Worm (Caenorhabditis elegans) whole organism, L2 larva: Measurements from ENCODE around the gene C16D9.3.
A peak's percentile ranks its signal among the peaks of the same experiment; 100 is the strongest.

ENCODE experiments used
- C34F6.9 ChIP-seq: fragments of 150-350 bp; optimal IDR thresholded peaks from 2 replicates; lab custom pipeline; 2014; ENCODE audit warnings: missing biosample characterization, missing genetic modification characterization
- F13H6.1 ChIP-seq: sonication (generic microtip); optimal IDR thresholded peaks from 2 replicates; lab custom pipeline; 2016; ENCODE audit warnings: missing genetic modification characterization, missing compliant biosample characterization
- Y55F3AM.14 ChIP-seq: fragments of 200-800 bp; sonication (Bioruptor generic); optimal IDR thresholded peaks from 2 replicates; lab custom pipeline; 2018; ENCODE audit warnings: mild to moderate bottlenecking, missing genetic modification characterization, missing compliant biosample characterization
- ZK546.5 ChIP-seq: sonication (generic microtip); optimal IDR thresholded peaks from 2 replicates; lab custom pipeline; 2017; ENCODE audit warnings: missing biosample characterization, missing genetic modification characterization
- alr-1 ChIP-seq: fragments of 150-350 bp; optimal IDR thresholded peaks from 2 replicates; lab custom pipeline; 2014; ENCODE audit warnings: missing biosample characterization, missing genetic modification characterization
- blmp-1 ChIP-seq: sonication (generic microtip); optimal IDR thresholded peaks from 2 replicates; lab custom pipeline; 2017; ENCODE audit warnings: missing genetic modification characterization, mild to moderate bottlenecking, missing compliant biosample characterization, antibody characterized with exemption, moderate library complexity; ENCODE audit not compliant: insufficient read depth
- crh-2 ChIP-seq: sonication (generic microtip); optimal IDR thresholded peaks from 2 replicates; lab custom pipeline; 2017; ENCODE audit warnings: missing biosample characterization, missing genetic modification characterization
- dmd-4 ChIP-seq: sonication (generic microtip); optimal IDR thresholded peaks from 2 replicates; lab custom pipeline; 2017; ENCODE audit warnings: missing biosample characterization, missing genetic modification characterization
- egl-27 ChIP-seq: sonication (generic microtip); optimal IDR thresholded peaks from 3 replicates; lab custom pipeline; 2017; ENCODE audit warnings: missing biosample characterization, missing genetic modification reagents, missing genetic modification characterization
- elt-1 ChIP-seq: fragments of 150-350 bp; optimal IDR thresholded peaks from 2 replicates; lab custom pipeline; 2014; ENCODE audit warnings: missing biosample characterization, missing genetic modification characterization
- fos-1 ChIP-seq: fragments of 150-350 bp; optimal IDR thresholded peaks from 2 replicates; lab custom pipeline; 2014; ENCODE audit warnings: missing biosample characterization, missing genetic modification characterization
- gmeb-1 ChIP-seq: fragments of 150-350 bp; optimal IDR thresholded peaks from 2 replicates; lab custom pipeline; 2014; ENCODE audit warnings: missing biosample characterization, missing genetic modification characterization
- lin-11 ChIP-seq: fragments of 150-350 bp; sonication (generic microtip); optimal IDR thresholded peaks from 2 replicates; lab custom pipeline; 2014; ENCODE audit warnings: missing biosample characterization, missing genetic modification characterization, inconsistent platforms, mixed read lengths
- lsy-2 ChIP-seq, 2 experiments: fragments of 150-350 bp in 1 of 2; sonication (generic microtip) in 1 of 2; optimal IDR thresholded peaks; 2 replicates each; lab custom pipeline; 2014 to 2017; ENCODE audit warnings: missing biosample characterization in 2 of 2, missing genetic modification characterization in 2 of 2
- mbf-1 ChIP-seq: sonication (generic microtip); optimal IDR thresholded peaks from 2 replicates; lab custom pipeline; 2017; ENCODE audit warnings: missing biosample characterization, missing genetic modification characterization
- mdl-1 ChIP-seq, 2 experiments: fragments of 150-350 bp in 1 of 2; sonication (generic microtip) in 1 of 2; optimal IDR thresholded peaks; 2 replicates each; lab custom pipeline; 2017; ENCODE audit warnings: missing biosample characterization in 2 of 2, missing genetic modification characterization in 2 of 2
- nhr-10 ChIP-seq: sonication (generic microtip); optimal IDR thresholded peaks from 2 replicates; lab custom pipeline; 2017; ENCODE audit warnings: missing biosample characterization, missing genetic modification characterization
- nhr-11 ChIP-seq: fragments of 150-350 bp; optimal IDR thresholded peaks from 2 replicates; lab custom pipeline; 2014; ENCODE audit warnings: missing biosample characterization, missing genetic modification characterization
- nhr-12 ChIP-seq: fragments of 150-350 bp; optimal IDR thresholded peaks from 2 replicates; lab custom pipeline; 2014; ENCODE audit warnings: missing biosample characterization, missing genetic modification characterization
- nhr-129 ChIP-seq: fragments of 150-350 bp; optimal IDR thresholded peaks from 2 replicates; lab custom pipeline; 2014; ENCODE audit warnings: missing biosample characterization, missing genetic modification characterization
- nhr-23 ChIP-seq: fragments of 150-350 bp; optimal IDR thresholded peaks from 2 replicates; lab custom pipeline; 2014; ENCODE audit warnings: missing biosample characterization, missing genetic modification reagents, missing genetic modification characterization
- nhr-237 ChIP-seq: fragments of 150-350 bp; optimal IDR thresholded peaks from 2 replicates; lab custom pipeline; 2014; ENCODE audit warnings: missing biosample characterization, missing genetic modification characterization
- nhr-77 ChIP-seq: fragments of 150-350 bp; optimal IDR thresholded peaks from 2 replicates; lab custom pipeline; 2014; ENCODE audit warnings: missing biosample characterization, missing genetic modification characterization
- peb-1 ChIP-seq: fragments of 150-350 bp; optimal IDR thresholded peaks from 2 replicates; lab custom pipeline; 2014; ENCODE audit warnings: missing biosample characterization, missing genetic modification characterization
- sem-4 ChIP-seq: fragments of 150-350 bp; optimal IDR thresholded peaks from 2 replicates; lab custom pipeline; 2014; ENCODE audit warnings: missing biosample characterization, missing genetic modification reagents, missing genetic modification characterization
- skn-1 ChIP-seq: sonication (generic microtip); optimal IDR thresholded peaks from 2 replicates; lab custom pipeline; 2017; ENCODE audit warnings: missing biosample characterization, missing genetic modification characterization
- sma-3 ChIP-seq: sonication (generic microtip); optimal IDR thresholded peaks from 2 replicates; lab custom pipeline; 2016; ENCODE audit warnings: missing genetic modification reagents, missing genetic modification characterization, missing compliant biosample characterization
- snpc-4 ChIP-seq: fragments of 150-350 bp; optimal IDR thresholded peaks from 2 replicates; lab custom pipeline; 2014; ENCODE audit warnings: missing biosample characterization, missing genetic modification characterization
- unc-55 ChIP-seq: fragments of 150-350 bp; sonication (generic microtip); optimal IDR thresholded peaks from 3 replicates; lab custom pipeline; 2014; ENCODE audit warnings: missing biosample characterization, missing genetic modification reagents, missing genetic modification characterization
- unc-62 ChIP-seq: fragments of 150-350 bp; optimal IDR thresholded peaks from 2 replicates; lab custom pipeline; 2014; ENCODE audit warnings: missing biosample characterization, missing genetic modification reagents, missing genetic modification characterization
- zag-1 ChIP-seq: fragments of 150-350 bp; optimal IDR thresholded peaks from 2 replicates; lab custom pipeline; 2014; ENCODE audit warnings: missing biosample characterization, missing genetic modification characterization
- ztf-1 ChIP-seq: fragments of 200-800 bp; sonication (Bioruptor generic); conservative IDR thresholded peaks from 2 replicates; pipeline ENCODE4 v1.3.6; 2022; ENCODE audit warnings: missing genetic modification characterization, missing compliant biosample characterization
- ztf-11 ChIP-seq: sonication (generic microtip); optimal IDR thresholded peaks from 2 replicates; lab custom pipeline; 2017; ENCODE audit warnings: missing biosample characterization, missing genetic modification characterization
- ztf-4 ChIP-seq: fragments of 150-350 bp; optimal IDR thresholded peaks from 2 replicates; lab custom pipeline; 2014; ENCODE audit warnings: missing biosample characterization, missing genetic modification characterization

C16D9.3 gene

ce11 chrV:8224634-8225033 is 15.2 kb downstream of the C16D9.3 start, which contains the start of gene pax-1:
pax-1 (plus strand) TSS chrV:8224934.
- TF ChIP-seq zag-1 (tag; lab: Kevin White, UChicago): no peak
- no peak for TF ChIP-seq alr-1 (tag; lab: Kevin White, UChicago)
- no peak for TF ChIP-seq gmeb-1 (tag; lab: Kevin White, UChicago)
- TF ChIP-seq F13H6.1 (tag; lab: Kevin White, UChicago): no peak
- TF ChIP-seq dmd-4 (tag; lab: Kevin White, UChicago): no peak
- no peak for TF ChIP-seq ZK546.5 (tag; lab: Kevin White, UChicago)
- TF ChIP-seq nhr-129: no peak
- TF ChIP-seq mbf-1 (tag; lab: Kevin White, UChicago): no peak
- no peak for TF ChIP-seq peb-1
- no peak for TF ChIP-seq skn-1 (tag; lab: Kevin White, UChicago)
- no peak for TF ChIP-seq ztf-4 (tag; lab: Kevin White, UChicago)

DNA sequence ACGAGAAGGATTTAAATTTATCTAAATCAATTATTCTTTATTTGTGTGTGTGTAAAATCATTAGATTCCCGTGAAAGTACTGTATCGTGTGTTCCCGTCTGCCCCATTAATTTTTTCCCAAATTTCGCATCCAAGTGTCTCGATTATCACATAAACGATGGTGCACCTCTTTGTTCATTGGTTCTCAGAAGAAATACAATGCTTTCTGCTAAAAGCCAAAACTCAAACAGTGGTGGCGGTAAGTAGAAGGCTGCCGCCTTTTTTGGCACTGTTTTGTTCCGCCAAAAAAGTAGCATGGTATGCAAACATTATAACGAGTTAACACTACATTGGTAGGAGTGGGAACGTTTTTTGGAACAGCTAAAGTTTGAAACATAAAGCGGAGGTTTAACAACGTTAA is 16.4 kb downstream of the C16D9.3 start:
- no peak for TF ChIP-seq skn-1 (tag; lab: Kevin White, UChicago)
- no peak for TF ChIP-seq ztf-11 (tag; lab: Kevin White, UChicago)
- TF ChIP-seq, all 48 proteins: peak for 0

- no peak for TF ChIP-seq sma-3 (GFP tag; lab: Kevin White, UChicago)
- no peak for TF ChIP-seq mbf-1 (tag; lab: Kevin White, UChicago)
- peak; percentile 34 for TF ChIP-seq unc-55 (GFP tag; lab: Kevin White, UChicago)
- no peak for TF ChIP-seq blmp-1 (tag; lab: Kevin White, UChicago)
- TF ChIP-seq crh-2 (tag; lab: Kevin White, UChicago): peak; percentile 88
- TF ChIP-seq F13H6.1 (tag; lab: Kevin White, UChicago): no peak
- TF ChIP-seq elt-1 (tag; lab: Kevin White, UChicago): no peak
- TF ChIP-seq C34F6.9 (tag; lab: Kevin White, UChicago): peak; percentile 48
- TF ChIP-seq nhr-12 (tag; lab: Kevin White, UChicago): no peak
- peak; percentile 44 for TF ChIP-seq nhr-129
- no peak for TF ChIP-seq egl-27 (tag; lab: Kevin White, UChicago)
- no peak for TF ChIP-seq ztf-1 (GFP tag; lab: Robert Waterston, UW)
- no peak for TF ChIP-seq nhr-237 (tag; lab: Kevin White, UChicago)
- TF ChIP-seq fos-1 (tag; lab: Kevin White, UChicago): no peak
- TF ChIP-seq peb-1: no peak
- no peak for TF ChIP-seq Y55F3AM.14 (GFP tag; lab: Kevin White, UChicago)
- peak in 1 of 2 experiments; percentile 41 for TF ChIP-seq lsy-2 (tag; optimal IDR thresholded peaks at IDR 0.05; lab: Kevin White, UChicago)
- TF ChIP-seq gmeb-1 (tag; lab: Kevin White, UChicago): peak; percentile 53
- TF ChIP-seq snpc-4 (tag; lab: Kevin White, UChicago): peak; percentile 11
- no peak for TF ChIP-seq nhr-11
- no peak for TF ChIP-seq nhr-23 (tag; lab: Kevin White, UChicago)
- TF ChIP-seq, all 48 proteins: peak for 7
Measured at ce11 chrV:8221083-8221538, 18.7 kb downstream of the C16D9.3 start, which contains the start of the genes cogc-6 and air-1. cogc-6 (minus strand) TSS chrV:8221316. air-1 (plus strand) TSS chrV:8221488.

DNA sequence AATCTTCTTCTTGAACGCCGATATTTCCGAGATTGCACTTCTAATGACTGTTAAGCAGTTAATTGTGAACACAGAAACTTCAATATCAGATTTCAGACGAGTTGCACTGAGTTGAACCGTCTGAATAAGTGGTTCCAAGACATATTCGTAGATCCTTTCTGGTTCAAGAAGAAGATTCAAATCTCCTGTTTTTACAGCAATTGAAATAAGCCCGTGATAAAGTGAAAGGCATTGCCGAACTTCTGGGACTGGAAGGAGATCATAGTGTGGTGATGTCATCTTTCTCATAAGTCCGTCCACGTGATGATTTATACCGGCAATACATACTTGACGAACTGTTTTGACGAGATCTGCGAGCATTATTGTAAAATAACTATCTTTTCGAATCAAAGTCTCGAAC is 20.3 kb downstream of the C16D9.3 start:
- TF ChIP-seq Y55F3AM.14 (GFP tag; lab: Kevin White, UChicago) (no peak), nhr-10 (tag; lab: Kevin White, UChicago) (no peak), unc-62 (GFP tag; lab: Kevin White, UChicago) (no peak), skn-1 (tag; lab: Kevin White, UChicago) (no peak), egl-27 (tag; lab: Kevin White, UChicago) (no peak), F13H6.1 (tag; lab: Kevin White, UChicago) (no peak), gmeb-1 (tag; lab: Kevin White, UChicago) (no peak)

- TF ChIP-seq fos-1 (tag; lab: Kevin White, UChicago) (peak; percentile 11), mbf-1 (tag; lab: Kevin White, UChicago) (no peak), blmp-1 (tag; lab: Kevin White, UChicago) (no peak), lin-11 (tag; lab: Kevin White, UChicago) (no peak), unc-62 (GFP tag; lab: Kevin White, UChicago) (no peak), egl-27 (tag; lab: Kevin White, UChicago) (no peak), sem-4 (tag; lab: Kevin White, UChicago) (no peak), ZK546.5 (tag; lab: Kevin White, UChicago) (no peak), snpc-4 (tag; lab: Kevin White, UChicago) (no peak), nhr-77 (tag; lab: Kevin White, UChicago) (no peak), unc-55 (GFP tag; lab: Kevin White, UChicago) (peak; percentile 39), elt-1 (tag; lab: Kevin White, UChicago) (no peak), nhr-11 (no peak), mdl-1 (tag; optimal IDR thresholded peaks at IDR 0.05; lab: Kevin White, UChicago) (no peak)
Measured at ce11 chrV:8217661-8218265, 22.1 kb downstream of the C16D9.3 start, which contains the start of gene K07C11.8. K07C11.8 (minus strand) TSS chrV:8217884.
